Worm (Caenorhabditis elegans) whole organism, L4 larva: ENCODE data around the gene F30B5.11.

Source experiments
- F10B5.3 ChIP-seq: sonication (generic microtip); optimal IDR thresholded peaks from 2 replicates; lab custom pipeline; 2016; ENCODE audit warnings: mild to moderate bottlenecking, missing genetic modification characterization, missing compliant biosample characterization
- F44E2.7 ChIP-seq: fragments of 200-800 bp; sonication (Bioruptor generic); IDR thresholded peaks from 2 replicates; pipeline ENCODE4 v2.1.2; 2022; ENCODE audit warnings: missing genetic modification characterization, missing compliant biosample characterization
- Y48G9A.11 ChIP-seq: fragments of 200-800 bp; sonication (Bioruptor generic); IDR thresholded peaks from 2 replicates; pipeline ENCODE4 v1.3.6; 2022; ENCODE audit warnings: missing genetic modification reagents, missing genetic modification characterization, missing compliant biosample characterization
- Y5F2A.4 ChIP-seq: fragments of 200-800 bp; sonication (Bioruptor generic); optimal IDR thresholded peaks from 2 replicates; lab custom pipeline; 2018; ENCODE audit warnings: mild to moderate bottlenecking, missing genetic modification characterization, missing compliant biosample characterization
- Y75B8A.6 ChIP-seq: fragments of 200-800 bp; sonication (Bioruptor generic); IDR thresholded peaks from 2 replicates; pipeline ENCODE4 v1.3.6; 2022; ENCODE audit warnings: missing genetic modification reagents, missing genetic modification characterization, missing compliant biosample characterization
- aly-2 ChIP-seq: sonication (generic microtip); optimal IDR thresholded peaks from 2 replicates; lab custom pipeline; 2018; ENCODE audit warnings: missing biosample characterization, missing genetic modification characterization
- arid-1 ChIP-seq: fragments of 200-800 bp; sonication (Bioruptor generic); conservative IDR thresholded peaks from 2 replicates; pipeline ENCODE4 v1.3.6; 2022; ENCODE audit warnings: missing genetic modification reagents, missing genetic modification characterization, missing compliant biosample characterization
- ceh-20 ChIP-seq: fragments of 200-800 bp; sonication (Bioruptor generic); IDR thresholded peaks from 2 replicates; pipeline ENCODE4 v1.3.6; 2022; ENCODE audit warnings: missing genetic modification reagents, missing genetic modification characterization, missing compliant biosample characterization
- ceh-32 ChIP-seq: sonication (generic microtip); optimal IDR thresholded peaks from 2 replicates; lab custom pipeline; 2016; ENCODE audit warnings: mild to moderate bottlenecking, missing genetic modification characterization, missing compliant biosample characterization; ENCODE audit not compliant: poor library complexity
- ceh-62 ChIP-seq: sonication (generic microtip); optimal IDR thresholded peaks from 2 replicates; lab custom pipeline; 2017; ENCODE audit warnings: missing biosample characterization, missing genetic modification characterization
- ceh-82 ChIP-seq: sonication (generic microtip); optimal IDR thresholded peaks from 2 replicates; lab custom pipeline; 2017; ENCODE audit warnings: missing biosample characterization, missing genetic modification characterization
- daf-12 ChIP-seq: fragments of 150-350 bp; optimal IDR thresholded peaks from 2 replicates; lab custom pipeline; 2014; ENCODE audit warnings: missing biosample characterization, missing genetic modification reagents, missing genetic modification characterization
- daf-19 ChIP-seq: fragments of 200-800 bp; sonication (Bioruptor generic); conservative IDR thresholded peaks from 2 replicates; pipeline ENCODE4 v1.3.6; 2022; ENCODE audit warnings: missing genetic modification characterization, missing compliant biosample characterization
- dmd-8 ChIP-seq: fragments of 200-800 bp; sonication (Bioruptor generic); IDR thresholded peaks from 2 replicates; pipeline ENCODE4 v1.3.6; 2022; ENCODE audit warnings: missing genetic modification characterization, missing compliant biosample characterization
- dve-1 ChIP-seq: sonication (generic microtip); optimal IDR thresholded peaks from 2 replicates; lab custom pipeline; 2017; ENCODE audit warnings: antibody characterized with exemption, mild to moderate bottlenecking, missing genetic modification characterization, missing compliant biosample characterization; ENCODE audit not compliant: insufficient read depth
- egl-43 ChIP-seq: fragments of 200-800 bp; sonication (Bioruptor generic); IDR thresholded peaks from 2 replicates; pipeline ENCODE4 v1.3.6; 2022; ENCODE audit warnings: missing genetic modification reagents, missing genetic modification characterization, missing compliant biosample characterization
- fos-1 ChIP-seq: fragments of 150-350 bp; optimal IDR thresholded peaks from 2 replicates; lab custom pipeline; 2014; ENCODE audit warnings: missing biosample characterization, missing genetic modification characterization
- gei-8 ChIP-seq: fragments of 200-800 bp; sonication (Bioruptor generic); optimal IDR thresholded peaks from 2 replicates; lab custom pipeline; 2018; ENCODE audit warnings: mild to moderate bottlenecking, missing genetic modification characterization, missing compliant biosample characterization
- hif-1 ChIP-seq, 2 experiments: sonication (generic microtip); optimal IDR thresholded peaks; 2 replicates each; lab custom pipeline; 2016 to 2017; ENCODE audit warnings: missing compliant biosample characterization in 2 of 2, missing genetic modification characterization in 2 of 2, missing genetic modification reagents in 2 of 2, missing genotype in 2 of 2, mild to moderate bottlenecking in 1 of 2
- hlh-11 ChIP-seq: fragments of 200-800 bp; sonication (Bioruptor generic); optimal IDR thresholded peaks from 2 replicates; lab custom pipeline; 2018; ENCODE audit warnings: mild to moderate bottlenecking, missing genetic modification characterization, missing compliant biosample characterization
- hlh-30 ChIP-seq: sonication (generic microtip); optimal IDR thresholded peaks from 2 replicates; lab custom pipeline; 2017; ENCODE audit warnings: antibody characterized with exemption, mild to moderate bottlenecking, missing genetic modification characterization, missing compliant biosample characterization; ENCODE audit not compliant: insufficient read depth
- hmg-1.1 ChIP-seq: fragments of 200-800 bp; sonication (Bioruptor generic); IDR thresholded peaks from 2 replicates; pipeline ENCODE4 v1.3.6; 2022; ENCODE audit warnings: missing genetic modification reagents, missing genetic modification characterization, missing compliant biosample characterization
- lim-7 ChIP-seq: fragments of 200-800 bp; sonication (Bioruptor generic); IDR thresholded peaks from 2 replicates; pipeline ENCODE4 v1.3.6; 2022; ENCODE audit warnings: missing genetic modification characterization, missing compliant biosample characterization
- lin-13 ChIP-seq: fragments of 150-350 bp; optimal IDR thresholded peaks from 2 replicates; lab custom pipeline; 2014; ENCODE audit warnings: missing biosample characterization, missing genetic modification reagents, missing genetic modification characterization
- lin-15B ChIP-seq: fragments of 150-350 bp; sonication (generic microtip); optimal IDR thresholded peaks from 3 replicates; lab custom pipeline; 2014; ENCODE audit warnings: missing biosample characterization, missing genetic modification characterization
- lin-38 ChIP-seq: fragments of 200-800 bp; sonication (Bioruptor generic); IDR thresholded peaks from 2 replicates; pipeline ENCODE4 v1.3.6; 2022; ENCODE audit warnings: missing genetic modification reagents, missing genetic modification characterization, missing compliant biosample characterization
- lir-3 ChIP-seq: sonication (generic microtip); optimal IDR thresholded peaks from 2 replicates; lab custom pipeline; 2016; ENCODE audit warnings: mild to moderate bottlenecking, missing genetic modification characterization, missing compliant biosample characterization
- madf-9 ChIP-seq: fragments of 200-800 bp; sonication (Bioruptor generic); conservative IDR thresholded peaks from 2 replicates; pipeline ENCODE4 v1.3.6; 2022; ENCODE audit warnings: missing genetic modification reagents, missing genetic modification characterization, missing compliant biosample characterization
- mdl-1 ChIP-seq, 2 experiments: fragments of 150-350 bp in 1 of 2; sonication (generic microtip) in 1 of 2; optimal IDR thresholded peaks; 2 replicates each; lab custom pipeline; 2014 to 2017; ENCODE audit warnings: missing biosample characterization in 2 of 2, missing genetic modification characterization in 2 of 2
- mes-2 ChIP-seq: sonication (generic microtip); optimal IDR thresholded peaks from 2 replicates; lab custom pipeline; 2016; ENCODE audit warnings: missing genotype, mild to moderate bottlenecking, missing genetic modification characterization, missing compliant biosample characterization; ENCODE audit not compliant: poor library complexity, severe bottlenecking
- mxl-2 ChIP-seq: fragments of 200-800 bp; sonication (Bioruptor generic); conservative IDR thresholded peaks from 2 replicates; pipeline ENCODE4 v1.3.6; 2022; ENCODE audit warnings: missing genetic modification reagents, missing genetic modification characterization, missing compliant biosample characterization
- nhr-10 ChIP-seq: fragments of 150-350 bp; optimal IDR thresholded peaks from 2 replicates; lab custom pipeline; 2014; ENCODE audit warnings: missing biosample characterization, missing genetic modification characterization
- nhr-102 ChIP-seq: sonication (generic microtip); optimal IDR thresholded peaks from 2 replicates; lab custom pipeline; 2016; ENCODE audit warnings: mild to moderate bottlenecking, missing genetic modification characterization, moderate library complexity, missing compliant biosample characterization
- nhr-25 ChIP-seq: sonication (generic microtip); optimal IDR thresholded peaks from 2 replicates; lab custom pipeline; 2017; ENCODE audit warnings: missing genetic modification characterization, mild to moderate bottlenecking, missing compliant biosample characterization, antibody characterized with exemption, moderate library complexity, borderline replicate concordance; ENCODE audit not compliant: insufficient read depth
- nhr-28 ChIP-seq: fragments of 150-350 bp; optimal IDR thresholded peaks from 2 replicates; lab custom pipeline; 2014; ENCODE audit warnings: missing biosample characterization, missing genetic modification characterization
- nhr-41 ChIP-seq: fragments of 200-800 bp; sonication (Bioruptor generic); IDR thresholded peaks from 2 replicates; pipeline ENCODE4 v1.3.6; 2022; ENCODE audit warnings: missing genetic modification reagents, missing genetic modification characterization, missing compliant biosample characterization
- nhr-42 ChIP-seq: fragments of 200-800 bp; sonication (Bioruptor generic); IDR thresholded peaks from 2 replicates; pipeline ENCODE4 v1.3.6; 2022; ENCODE audit warnings: missing genetic modification characterization, missing compliant biosample characterization
- nhr-48 ChIP-seq: sonication (generic microtip); optimal IDR thresholded peaks from 2 replicates; lab custom pipeline; 2016; ENCODE audit warnings: mild to moderate bottlenecking, missing genetic modification characterization, missing compliant biosample characterization
- nhr-6 ChIP-seq: fragments of 150-350 bp; optimal IDR thresholded peaks from 2 replicates; lab custom pipeline; 2014; ENCODE audit warnings: missing biosample characterization, missing genetic modification characterization
- nhr-76 ChIP-seq: fragments of 150-350 bp; optimal IDR thresholded peaks from 2 replicates; lab custom pipeline; 2014; ENCODE audit warnings: missing biosample characterization, missing genetic modification characterization
- nhr-77 ChIP-seq: fragments of 150-350 bp; optimal IDR thresholded peaks from 2 replicates; lab custom pipeline; 2014; ENCODE audit warnings: missing biosample characterization, missing genetic modification characterization
- php-3 ChIP-seq: fragments of 200-800 bp; sonication (Bioruptor generic); IDR thresholded peaks from 2 replicates; pipeline ENCODE4 v1.3.6; 2022; ENCODE audit warnings: missing genetic modification reagents, missing genetic modification characterization, missing compliant biosample characterization
- rbr-2 ChIP-seq: sonication (generic microtip); optimal IDR thresholded peaks from 2 replicates; lab custom pipeline; 2016; ENCODE audit warnings: missing genotype, missing genetic modification characterization, missing compliant biosample characterization
- saeg-2 ChIP-seq: fragments of 200-800 bp; sonication (Bioruptor generic); IDR thresholded peaks from 2 replicates; pipeline ENCODE4 v1.3.6; 2022; ENCODE audit warnings: missing genetic modification reagents, missing genetic modification characterization, missing compliant biosample characterization
- snpc-4 ChIP-seq: fragments of 150-350 bp; optimal IDR thresholded peaks from 2 replicates; lab custom pipeline; 2014; ENCODE audit warnings: missing biosample characterization, missing genetic modification characterization
- spr-1 ChIP-seq: sonication (generic microtip); optimal IDR thresholded peaks from 2 replicates; lab custom pipeline; 2016; ENCODE audit warnings: mild to moderate bottlenecking, missing genetic modification characterization, missing compliant biosample characterization
- tra-1 ChIP-seq: fragments of 200-800 bp; sonication (Bioruptor generic); IDR thresholded peaks from 2 replicates; pipeline ENCODE4 v1.3.6; 2022; ENCODE audit warnings: missing genetic modification reagents, missing genetic modification characterization, missing compliant biosample characterization
- unc-39 ChIP-seq: sonication (generic microtip); optimal IDR thresholded peaks from 2 replicates; lab custom pipeline; 2017; ENCODE audit warnings: missing biosample characterization, missing genetic modification characterization
- zfp-3 ChIP-seq: fragments of 200-800 bp; sonication (Bioruptor generic); conservative IDR thresholded peaks from 2 replicates; pipeline ENCODE4 v1.3.6; 2022; ENCODE audit warnings: missing genetic modification reagents, missing genetic modification characterization, missing compliant biosample characterization
- zip-2 ChIP-seq: fragments of 150-350 bp; optimal IDR thresholded peaks from 2 replicates; lab custom pipeline; 2014; ENCODE audit warnings: missing biosample characterization, missing genetic modification characterization
- ztf-11 ChIP-seq: fragments of 150-350 bp; optimal IDR thresholded peaks from 2 replicates; lab custom pipeline; 2014; ENCODE audit warnings: missing biosample characterization, missing genetic modification characterization
- ztf-7 ChIP-seq: fragments of 150-350 bp; optimal IDR thresholded peaks from 2 replicates; lab custom pipeline; 2014; ENCODE audit warnings: missing biosample characterization, missing genetic modification characterization

The F30B5.11 gene

ce11 chrIV:4212733-4213132 is 7.2 kb downstream of the F30B5.11 start (continued):
- no peak for TF ChIP-seq unc-39 (tag; lab: Kevin White, UChicago)
- TF ChIP-seq nhr-77, result peak; percentile 40
- TF ChIP-seq nhr-41 (GFP tag; lab: Robert Waterston, UW), result no peak
- TF ChIP-seq madf-9, result no peak
- peak; percentile 25 for TF ChIP-seq nhr-102 (tag; lab: Kevin White, UChicago)
- no peak for TF ChIP-seq nhr-76
- TF ChIP-seq ceh-32, result no peak
- no peak for TF ChIP-seq ceh-20 (GFP tag; lab: Robert Waterston, UW)
- no peak for TF ChIP-seq ztf-11 (tag; lab: Kevin White, UChicago)
- TF ChIP-seq hlh-30 (tag; lab: Kevin White, UChicago), result peak; percentile 34
- no peak for TF ChIP-seq ztf-7
- TF ChIP-seq lin-38 (GFP tag; lab: Robert Waterston, UW), result no peak
- TF ChIP-seq mes-2, result no peak
- TF ChIP-seq snpc-4 (tag; lab: Kevin White, UChicago), result no peak
- no peak for TF ChIP-seq daf-19 (GFP tag; lab: Robert Waterston, UW)
- no peak for TF ChIP-seq Y75B8A.6 (GFP tag; lab: Robert Waterston, UW)
- TF ChIP-seq lin-13 (GFP tag; lab: Kevin White, UChicago), result peak; percentile 50
- no peak for TF ChIP-seq mxl-2 (GFP tag; lab: Robert Waterston, UW)
- TF ChIP-seq lim-7, result no peak
- TF ChIP-seq rbr-2 (tag; lab: Kevin White, UChicago), result no peak
- peak; percentile 43; the same call in 1 of the 2 replicates for TF ChIP-seq php-3 (GFP tag; lab: Robert Waterston, UW)
- TF ChIP-seq nhr-42 (GFP tag; lab: Robert Waterston, UW), result no peak
- TF ChIP-seq arid-1 (GFP tag; lab: Robert Waterston, UW), result no peak
- no peak for TF ChIP-seq lir-3 (tag; lab: Kevin White, UChicago)
- TF ChIP-seq nhr-28 (tag; lab: Kevin White, UChicago), result peak; percentile 100
- TF ChIP-seq nhr-6 (tag; lab: Kevin White, UChicago), result no peak
- TF ChIP-seq dmd-8 (GFP tag; lab: Robert Waterston, UW), result no peak
- TF ChIP-seq ceh-62, result no peak
- no peak for TF ChIP-seq F10B5.3 (tag; lab: Kevin White, UChicago)
- TF ChIP-seq saeg-2 (GFP tag; lab: Robert Waterston, UW), result no peak
- TF ChIP-seq zip-2, result no peak
- no peak for TF ChIP-seq daf-12 (tag; lab: Kevin White, UChicago)
- no peak for TF ChIP-seq F44E2.7 (GFP tag; lab: Robert Waterston, UW)
- no peak for TF ChIP-seq lin-15B
- TF ChIP-seq ceh-82 (tag; lab: Kevin White, UChicago), result no peak
- TF ChIP-seq mdl-1 (tag; optimal IDR thresholded peaks at IDR 0.05; lab: Kevin White, UChicago), result peak in 1 of 2 experiments; percentile 61
- no peak for TF ChIP-seq Y48G9A.11 (GFP tag; lab: Robert Waterston, UW)
- no peak for TF ChIP-seq nhr-10 (tag; lab: Kevin White, UChicago)
- TF ChIP-seq fos-1 (tag; lab: Kevin White, UChicago), result no peak
- no peak for TF ChIP-seq Y5F2A.4 (GFP tag; lab: Kevin White, UChicago)
- TF ChIP-seq dve-1 (tag; lab: Kevin White, UChicago), result peak; percentile 46
- TF ChIP-seq zfp-3, result no peak
- no peak for TF ChIP-seq aly-2 (tag; lab: Kevin White, UChicago)
- TF ChIP-seq tra-1, result no peak
- no peak for TF ChIP-seq spr-1 (tag; lab: Kevin White, UChicago)
- no peak for TF ChIP-seq gei-8 (GFP tag; lab: Kevin White, UChicago)
- peak in 1 of 2 experiments; percentile 24 for TF ChIP-seq hif-1 (tag; optimal IDR thresholded peaks at IDR 0.05; lab: Kevin White, UChicago)
- peak; percentile 51 for TF ChIP-seq hlh-11
- peak; percentile 78 for TF ChIP-seq nhr-48
- no peak for TF ChIP-seq nhr-25 (tag; lab: Kevin White, UChicago)
- TF ChIP-seq hmg-1.1, result no peak
- TF ChIP-seq egl-43 (GFP tag; lab: Robert Waterston, UW), result no peak
